Worm (Caenorhabditis elegans) whole organism, L4 larva: Measurements from ENCODE around the gene stn-2.

Source experiments
- dmd-6 ChIP-seq: fragments of 200-800 bp; sonication (Bioruptor generic); IDR thresholded peaks from 2 replicates; pipeline ENCODE4 v1.3.6; 2022; ENCODE audit warnings: missing genetic modification reagents, missing genetic modification characterization, missing compliant biosample characterization
- fkh-10 ChIP-seq: fragments of 150-350 bp; optimal IDR thresholded peaks from 2 replicates; lab custom pipeline; 2014; ENCODE audit warnings: missing biosample characterization, missing genetic modification reagents, missing genetic modification characterization
- nhr-6 ChIP-seq: fragments of 150-350 bp; optimal IDR thresholded peaks from 2 replicates; lab custom pipeline; 2014; ENCODE audit warnings: missing biosample characterization, missing genetic modification characterization
- skn-1 ChIP-seq: fragments of 150-350 bp; optimal IDR thresholded peaks from 2 replicates; lab custom pipeline; 2014; ENCODE audit warnings: missing biosample characterization, missing genetic modification characterization

ce11 chrX:7672693-7673092 is 7.7 kb downstream of the stn-2 start, which contains the start of gene F27D9.2:
- TF ChIP-seq skn-1 (tag; lab: Kevin White, UChicago) = no peak
- TF ChIP-seq fkh-10 = no peak
- no peak for TF ChIP-seq nhr-6 (tag; lab: Kevin White, UChicago)
- TF ChIP-seq dmd-6 (GFP tag; lab: Robert Waterston, UW) = no peak
